Worm (Caenorhabditis elegans) whole organism, L3 larva: ENCODE measurements around the gene K04E7.1.

Source experiments
- ama-1 ChIP-seq: fragments of 150-350 bp; optimal IDR thresholded peaks from 2 replicates; lab custom pipeline; 2018
- fkh-10 ChIP-seq: sonication (generic microtip); optimal IDR thresholded peaks from 2 replicates; lab custom pipeline; 2017; ENCODE audit warnings: missing biosample characterization, missing genetic modification reagents, missing genetic modification characterization
- lin-39 ChIP-seq: fragments of 150-350 bp; optimal IDR thresholded peaks from 2 replicates; lab custom pipeline; 2018; ENCODE audit warnings: missing biosample characterization, missing genetic modification reagents, missing genetic modification characterization
- nhr-28 ChIP-seq: fragments of 150-350 bp; optimal IDR thresholded peaks from 2 replicates; lab custom pipeline; 2014; ENCODE audit warnings: missing biosample characterization, missing genetic modification characterization
- pha-4 ChIP-seq: fragments of 150-350 bp; optimal IDR thresholded peaks from 2 replicates; lab custom pipeline; 2014; ENCODE audit warnings: missing biosample characterization, missing genetic modification reagents, missing genetic modification characterization
- unc-39 ChIP-seq: sonication (generic microtip); optimal IDR thresholded peaks from 4 replicates; lab custom pipeline; 2017; ENCODE audit warnings: missing biosample characterization, missing genetic modification characterization
- ztf-11 ChIP-seq: fragments of 150-350 bp; optimal IDR thresholded peaks from 2 replicates; lab custom pipeline; 2014; ENCODE audit warnings: missing biosample characterization, missing genetic modification characterization

ce11 chrX:6505662-6506061, 43.8 kb downstream of the K04E7.1 start, which contains the start of gene glr-8:
- TF ChIP-seq ztf-11 = no peak
- TF ChIP-seq unc-39 (tag; lab: Kevin White, UChicago) = no peak
- no peak for TF ChIP-seq lin-39 (tag; lab: Kevin White, UChicago)
- TF ChIP-seq fkh-10 = no peak
- no peak for TF ChIP-seq ama-1 (lab: Kevin White, UChicago)
- TF ChIP-seq nhr-28 (tag; lab: Kevin White, UChicago) = no peak
- no peak for TF ChIP-seq pha-4 (tag; lab: Kevin White, UChicago)
